Worm (Caenorhabditis elegans) whole organism, L3 larva: ENCODE data around the gene str-246.

Experiments used
- ceh-82 ChIP-seq: fragments of 150-350 bp; optimal IDR thresholded peaks from 2 replicates; lab custom pipeline; 2014; ENCODE audit warnings: missing biosample characterization, missing genetic modification characterization
- ceh-9 ChIP-seq: sonication (generic microtip); optimal IDR thresholded peaks from 2 replicates; lab custom pipeline; 2018; ENCODE audit warnings: missing biosample characterization, missing genetic modification characterization
- fkh-10 ChIP-seq: sonication (generic microtip); optimal IDR thresholded peaks from 2 replicates; lab custom pipeline; 2017; ENCODE audit warnings: missing biosample characterization, missing genetic modification reagents, missing genetic modification characterization
- fkh-2 ChIP-seq: fragments of 150-350 bp; optimal IDR thresholded peaks from 2 replicates; lab custom pipeline; 2014; ENCODE audit warnings: missing biosample characterization, missing genetic modification reagents, missing genetic modification characterization
- pqm-1 ChIP-seq: fragments of 150-350 bp; optimal IDR thresholded peaks from 2 replicates; lab custom pipeline; 2017; ENCODE audit warnings: missing biosample characterization, missing genetic modification characterization, inconsistent platforms
- zag-1 ChIP-seq: fragments of 150-350 bp; optimal IDR thresholded peaks from 2 replicates; lab custom pipeline; 2014; ENCODE audit warnings: missing biosample characterization, missing genetic modification characterization

ce11 chrIII:11068553-11068952 lies 9.0 kb upstream of the str-246 start, which contains the start of gene W09D6.1:
- TF ChIP-seq fkh-2 (tag; lab: Kevin White, UChicago), result no peak
- TF ChIP-seq ceh-9 (tag; lab: Kevin White, UChicago), result no peak
- no peak for TF ChIP-seq pqm-1 (tag; lab: Kevin White, UChicago)
- TF ChIP-seq fkh-10, result no peak
- TF ChIP-seq ceh-82 (tag; lab: Kevin White, UChicago), result no peak
- TF ChIP-seq zag-1 (tag; lab: Kevin White, UChicago), result no peak
